Worm (Caenorhabditis elegans) whole organism, L4 larva: ENCODE measurements around the gene msp-76.

Experiments
- T20F7.1 ChIP-seq: fragments of 200-800 bp; sonication (Bioruptor generic); optimal IDR thresholded peaks from 2 replicates; lab custom pipeline; 2018; ENCODE audit warnings: mild to moderate bottlenecking, missing genetic modification characterization, missing compliant biosample characterization
- Y48G9A.11 ChIP-seq: fragments of 200-800 bp; sonication (Bioruptor generic); IDR thresholded peaks from 2 replicates; pipeline ENCODE4 v1.3.6; 2022; ENCODE audit warnings: missing genetic modification reagents, missing genetic modification characterization, missing compliant biosample characterization
- ZK337.2 ChIP-seq: fragments of 200-800 bp; sonication (Bioruptor generic); IDR thresholded peaks from 2 replicates; pipeline ENCODE4 v1.3.6; 2022; ENCODE audit warnings: missing genetic modification reagents, missing genetic modification characterization, missing compliant biosample characterization
- attf-4 ChIP-seq: sonication (generic microtip); optimal IDR thresholded peaks from 3 replicates; lab custom pipeline; 2017; ENCODE audit warnings: missing biosample characterization, missing genetic modification characterization
- ceh-62 ChIP-seq: sonication (generic microtip); optimal IDR thresholded peaks from 2 replicates; lab custom pipeline; 2017; ENCODE audit warnings: missing biosample characterization, missing genetic modification characterization
- daf-16 ChIP-seq, 3 experiments: sonication (generic microtip); optimal IDR thresholded peaks; 2 replicates each; lab custom pipeline; 2016 to 2017; ENCODE audit warnings: missing genetic modification characterization in 3 of 3, missing genetic modification reagents in 3 of 3, mild to moderate bottlenecking in 2 of 3, missing compliant biosample characterization in 2 of 3, missing biosample characterization in 1 of 3, moderate library complexity in 1 of 3
- dmd-6 ChIP-seq: fragments of 200-800 bp; sonication (Bioruptor generic); IDR thresholded peaks from 2 replicates; pipeline ENCODE4 v1.3.6; 2022; ENCODE audit warnings: missing genetic modification reagents, missing genetic modification characterization, missing compliant biosample characterization
- dve-1 ChIP-seq: sonication (generic microtip); optimal IDR thresholded peaks from 2 replicates; lab custom pipeline; 2017; ENCODE audit warnings: antibody characterized with exemption, mild to moderate bottlenecking, missing genetic modification characterization, missing compliant biosample characterization; ENCODE audit not compliant: insufficient read depth
- egl-43 ChIP-seq: fragments of 200-800 bp; sonication (Bioruptor generic); IDR thresholded peaks from 2 replicates; pipeline ENCODE4 v1.3.6; 2022; ENCODE audit warnings: missing genetic modification reagents, missing genetic modification characterization, missing compliant biosample characterization
- fkh-10 ChIP-seq: fragments of 150-350 bp; optimal IDR thresholded peaks from 2 replicates; lab custom pipeline; 2014; ENCODE audit warnings: missing biosample characterization, missing genetic modification reagents, missing genetic modification characterization
- fos-1 ChIP-seq: fragments of 150-350 bp; optimal IDR thresholded peaks from 2 replicates; lab custom pipeline; 2014; ENCODE audit warnings: missing biosample characterization, missing genetic modification characterization
- hif-1 ChIP-seq, 2 experiments: sonication (generic microtip); optimal IDR thresholded peaks; 2 replicates each; lab custom pipeline; 2016 to 2017; ENCODE audit warnings: missing compliant biosample characterization in 2 of 2, missing genetic modification characterization in 2 of 2, missing genetic modification reagents in 2 of 2, missing genotype in 2 of 2, mild to moderate bottlenecking in 1 of 2
- hlh-11 ChIP-seq: fragments of 200-800 bp; sonication (Bioruptor generic); optimal IDR thresholded peaks from 2 replicates; lab custom pipeline; 2018; ENCODE audit warnings: mild to moderate bottlenecking, missing genetic modification characterization, missing compliant biosample characterization
- hlh-30 ChIP-seq: sonication (generic microtip); optimal IDR thresholded peaks from 2 replicates; lab custom pipeline; 2017; ENCODE audit warnings: antibody characterized with exemption, mild to moderate bottlenecking, missing genetic modification characterization, missing compliant biosample characterization; ENCODE audit not compliant: insufficient read depth
- jun-1 ChIP-seq: fragments of 150-350 bp; optimal IDR thresholded peaks from 2 replicates; lab custom pipeline; 2014; ENCODE audit warnings: missing biosample characterization, missing genetic modification reagents, missing genetic modification characterization
- lin-1 ChIP-seq: fragments of 200-800 bp; sonication (Bioruptor generic); IDR thresholded peaks from 2 replicates; pipeline ENCODE4 v1.3.6; 2022; ENCODE audit warnings: missing genetic modification reagents, missing genetic modification characterization, missing compliant biosample characterization
- lin-13 ChIP-seq: fragments of 150-350 bp; optimal IDR thresholded peaks from 2 replicates; lab custom pipeline; 2014; ENCODE audit warnings: missing biosample characterization, missing genetic modification reagents, missing genetic modification characterization
- lin-38 ChIP-seq: fragments of 200-800 bp; sonication (Bioruptor generic); IDR thresholded peaks from 2 replicates; pipeline ENCODE4 v1.3.6; 2022; ENCODE audit warnings: missing genetic modification reagents, missing genetic modification characterization, missing compliant biosample characterization
- lsy-2 ChIP-seq, 2 experiments: fragments of 150-350 bp in 1 of 2; sonication (generic microtip) in 1 of 2; optimal IDR thresholded peaks; 2 replicates each; lab custom pipeline; 2014 to 2017; ENCODE audit warnings: missing biosample characterization in 2 of 2, missing genetic modification characterization in 2 of 2
- madf-9 ChIP-seq: fragments of 200-800 bp; sonication (Bioruptor generic); conservative IDR thresholded peaks from 2 replicates; pipeline ENCODE4 v1.3.6; 2022; ENCODE audit warnings: missing genetic modification reagents, missing genetic modification characterization, missing compliant biosample characterization
- mdl-1 ChIP-seq, 2 experiments: fragments of 150-350 bp in 1 of 2; sonication (generic microtip) in 1 of 2; optimal IDR thresholded peaks; 2 replicates each; lab custom pipeline; 2014 to 2017; ENCODE audit warnings: missing biosample characterization in 2 of 2, missing genetic modification characterization in 2 of 2
- mdt-29 ChIP-seq: fragments of 200-800 bp; sonication (Bioruptor generic); IDR thresholded peaks from 2 replicates; pipeline ENCODE4 v1.3.6; 2022; ENCODE audit warnings: missing genetic modification reagents, missing genetic modification characterization, missing compliant biosample characterization
- mep-1 ChIP-seq: fragments of 150-350 bp; sonication (generic microtip); optimal IDR thresholded peaks from 3 replicates; lab custom pipeline; 2014; ENCODE audit warnings: missing biosample characterization, missing genetic modification characterization
- mxl-2 ChIP-seq: fragments of 200-800 bp; sonication (Bioruptor generic); conservative IDR thresholded peaks from 2 replicates; pipeline ENCODE4 v1.3.6; 2022; ENCODE audit warnings: missing genetic modification reagents, missing genetic modification characterization, missing compliant biosample characterization
- mxl-3 ChIP-seq: fragments of 200-800 bp; sonication (Bioruptor generic); optimal IDR thresholded peaks from 2 replicates; lab custom pipeline; 2018; ENCODE audit warnings: mild to moderate bottlenecking, missing genetic modification characterization, missing compliant biosample characterization
- nhr-10 ChIP-seq: fragments of 150-350 bp; optimal IDR thresholded peaks from 2 replicates; lab custom pipeline; 2014; ENCODE audit warnings: missing biosample characterization, missing genetic modification characterization
- nhr-102 ChIP-seq: sonication (generic microtip); optimal IDR thresholded peaks from 2 replicates; lab custom pipeline; 2016; ENCODE audit warnings: mild to moderate bottlenecking, missing genetic modification characterization, moderate library complexity, missing compliant biosample characterization
- nhr-28 ChIP-seq: fragments of 150-350 bp; optimal IDR thresholded peaks from 2 replicates; lab custom pipeline; 2014; ENCODE audit warnings: missing biosample characterization, missing genetic modification characterization
- nhr-41 ChIP-seq: fragments of 200-800 bp; sonication (Bioruptor generic); IDR thresholded peaks from 2 replicates; pipeline ENCODE4 v1.3.6; 2022; ENCODE audit warnings: missing genetic modification reagents, missing genetic modification characterization, missing compliant biosample characterization
- nhr-48 ChIP-seq: sonication (generic microtip); optimal IDR thresholded peaks from 2 replicates; lab custom pipeline; 2016; ENCODE audit warnings: mild to moderate bottlenecking, missing genetic modification characterization, missing compliant biosample characterization
- nhr-77 ChIP-seq: fragments of 150-350 bp; optimal IDR thresholded peaks from 2 replicates; lab custom pipeline; 2014; ENCODE audit warnings: missing biosample characterization, missing genetic modification characterization
- php-3 ChIP-seq: fragments of 200-800 bp; sonication (Bioruptor generic); IDR thresholded peaks from 2 replicates; pipeline ENCODE4 v1.3.6; 2022; ENCODE audit warnings: missing genetic modification reagents, missing genetic modification characterization, missing compliant biosample characterization
- pqm-1 ChIP-seq: sonication (generic microtip); optimal IDR thresholded peaks from 2 replicates; lab custom pipeline; 2017; ENCODE audit warnings: missing biosample characterization, missing genetic modification characterization
- rbr-2 ChIP-seq: sonication (generic microtip); optimal IDR thresholded peaks from 2 replicates; lab custom pipeline; 2016; ENCODE audit warnings: missing genotype, missing genetic modification characterization, missing compliant biosample characterization
- sdz-12 ChIP-seq: fragments of 200-800 bp; sonication (Bioruptor generic); optimal IDR thresholded peaks from 2 replicates; lab custom pipeline; 2018; ENCODE audit warnings: mild to moderate bottlenecking, missing genetic modification characterization, missing compliant biosample characterization
- spr-3 ChIP-seq: fragments of 200-800 bp; sonication (Bioruptor generic); optimal IDR thresholded peaks from 2 replicates; lab custom pipeline; 2018; ENCODE audit warnings: mild to moderate bottlenecking, missing genetic modification characterization, missing compliant biosample characterization
- vab-7 ChIP-seq: fragments of 200-800 bp; sonication (Bioruptor generic); IDR thresholded peaks from 2 replicates; pipeline ENCODE4 v1.3.6; 2022; ENCODE audit warnings: missing genetic modification reagents, missing genetic modification characterization, missing compliant biosample characterization

The msp-76 gene

ce11 chrIV:9673683-9674336 is 15.0 kb upstream of the msp-76 start (continued):
- TF ChIP-seq nhr-41 (GFP tag; lab: Robert Waterston, UW), result no peak
- no peak for TF ChIP-seq ceh-62
- no peak for TF ChIP-seq rbr-2 (tag; lab: Kevin White, UChicago)
- TF ChIP-seq lsy-2 (tag; optimal IDR thresholded peaks at IDR 0.05; lab: Kevin White, UChicago), result no peak
- no peak for TF ChIP-seq lin-13 (GFP tag; lab: Kevin White, UChicago)

ce11 chrIV:9675572-9675971 is 13.2 kb upstream of the msp-76 start, which contains the start of gene nhr-34:
nhr-34 (minus strand) TSS chrIV:9675672.
- TF ChIP-seq T20F7.1 (peak; percentile 33), hlh-30 (tag; lab: Kevin White, UChicago) (no peak)

ce11 chrIV:9676535-9676934 is 12.3 kb upstream of the msp-76 start:
- peak; percentile 89 for TF ChIP-seq dmd-6
- no peak for TF ChIP-seq sdz-12 (GFP tag; lab: Kevin White, UChicago)
- TF ChIP-seq ZK337.2 (GFP tag; lab: Robert Waterston, UW), result no peak
- TF ChIP-seq nhr-77 (tag; lab: Kevin White, UChicago), result peak; percentile 65
- no peak for TF ChIP-seq egl-43 (GFP tag; lab: Robert Waterston, UW)
- peak in 1 of 2 experiments; percentile 35 for TF ChIP-seq hif-1 (tag; optimal IDR thresholded peaks at IDR 0.05; lab: Kevin White, UChicago)
- TF ChIP-seq mxl-2 (GFP tag; lab: Robert Waterston, UW), result no peak
- TF ChIP-seq Y48G9A.11, result no peak
- TF ChIP-seq lin-1 (GFP tag; lab: Robert Waterston, UW), result 0 out of 2 replicates have a peak, but pooled peaks have one; percentile 47
- TF ChIP-seq nhr-10, result peak; percentile 81
- peak; percentile 58 for TF ChIP-seq hlh-30 (tag; lab: Kevin White, UChicago)
- TF ChIP-seq nhr-102 (tag; lab: Kevin White, UChicago), result peak; percentile 23
- TF ChIP-seq jun-1, result no peak
- no peak for TF ChIP-seq vab-7 (GFP tag; lab: Robert Waterston, UW)
- TF ChIP-seq mdt-29 (GFP tag; lab: Robert Waterston, UW), result no peak
- peak; percentile 7 for TF ChIP-seq mxl-3 (GFP tag; lab: Kevin White, UChicago)
- TF ChIP-seq nhr-48, result peak; percentile 27
- TF ChIP-seq fkh-10 (GFP tag; lab: Kevin White, UChicago), result no peak
- TF ChIP-seq lin-38 (GFP tag; lab: Robert Waterston, UW), result no peak
- TF ChIP-seq mep-1, result peak; percentile 45
- TF ChIP-seq mdl-1 (tag; optimal IDR thresholded peaks at IDR 0.05; lab: Kevin White, UChicago), result peak in 1 of 2 experiments; percentile 70
- TF ChIP-seq attf-4 (tag; lab: Kevin White, UChicago), result no peak
- peak; percentile 17 for TF ChIP-seq T20F7.1
- peak; percentile 89 for TF ChIP-seq dve-1
- TF ChIP-seq spr-3 (GFP tag; lab: Kevin White, UChicago), result no peak
- TF ChIP-seq daf-16 (GFP tag; optimal IDR thresholded peaks at IDR 0.05; lab: Kevin White, UChicago), result no peak
- peak; percentile 98 for TF ChIP-seq daf-16 (tag; optimal IDR thresholded peaks at IDR 0.05; lab: Kevin White, UChicago)
- peak; percentile 85 for TF ChIP-seq php-3 (GFP tag; lab: Robert Waterston, UW)
- TF ChIP-seq pqm-1, result peak; percentile 47
- peak; percentile 95 for TF ChIP-seq nhr-28 (tag; lab: Kevin White, UChicago)
- no peak for TF ChIP-seq madf-9 (GFP tag; lab: Robert Waterston, UW)
- TF ChIP-seq hlh-11 (tag; lab: Kevin White, UChicago), result peak; percentile 75
- TF ChIP-seq fos-1 (tag; lab: Kevin White, UChicago), result no peak
